Worm (Caenorhabditis elegans): Measurements from ENCODE around the gene F52E10.4.

F52E10.4 gene

ce11 chrX:16299859-16300258 is 7.0 kb upstream of the F52E10.4 start, which contains the start of gene twk-21:
TSS of gene twk-21 (plus strand) at chrX:16299892.
- TF ChIP-seq peb-1 (tag; optimal IDR thresholded peaks at IDR 0.05) (no peak), lin-39 (tag; optimal IDR thresholded peaks at IDR 0.05) (no peak), nhr-6 (tag; optimal IDR thresholded peaks at IDR 0.05) (no peak), unc-55 (GFP tag; optimal IDR thresholded peaks at IDR 0.05) (no peak), gmeb-1 (tag; optimal IDR thresholded peaks at IDR 0.05) (no peak), ztf-1 (GFP tag; conservative IDR thresholded peaks at IDR 0.05) (no peak), mab-5 (tag; optimal IDR thresholded peaks at IDR 0.05) (no peak), snpc-4 (tag; optimal IDR thresholded peaks at IDR 0.05) (no peak), Y55F3AM.14 (GFP tag; optimal IDR thresholded peaks at IDR 0.05) (no peak), sma-9 (GFP tag; optimal IDR thresholded peaks at IDR 0.05) (no peak), sma-9 (tag; optimal IDR thresholded peaks at IDR 0.05) (no peak), mbf-1 (tag; optimal IDR thresholded peaks at IDR 0.05) (no peak), nhr-25 (tag; optimal IDR thresholded peaks at IDR 0.05) (no peak), nhr-10 (tag; optimal IDR thresholded peaks at IDR 0.05) (no peak), nhr-237 (tag; optimal IDR thresholded peaks at IDR 0.05) (no peak), elt-1 (tag; optimal IDR thresholded peaks at IDR 0.05) (no peak), lin-11 (tag; optimal IDR thresholded peaks at IDR 0.05) (no peak), skn-1 (tag; optimal IDR thresholded peaks at IDR 0.05) (no peak)

- TF ChIP-seq fos-1 (tag; optimal IDR thresholded peaks at IDR 0.05) = peak; percentile 3
Observed at ce11 chrX:16299217-16299616, 6.4 kb upstream of the F52E10.4 start.

- TF ChIP-seq egl-27 (tag; optimal IDR thresholded peaks at IDR 0.05) (peak; percentile 35), ztf-11 (tag; optimal IDR thresholded peaks at IDR 0.05) (no peak), nhr-129 (tag; optimal IDR thresholded peaks at IDR 0.05) (peak; percentile 66), fos-1 (tag; optimal IDR thresholded peaks at IDR 0.05) (peak; percentile 34), nhr-21 (tag; optimal IDR thresholded peaks at IDR 0.05) (peak; percentile 14), unc-62 (GFP tag; optimal IDR thresholded peaks at IDR 0.05) (no peak), ztf-4 (tag; optimal IDR thresholded peaks at IDR 0.05) (peak; percentile 15), mdl-1 (tag; optimal IDR thresholded peaks at IDR 0.05) (peak in 1 of 2 experiments; percentile 8), nhr-6 (tag; optimal IDR thresholded peaks at IDR 0.05) (no peak), skn-1 (tag; optimal IDR thresholded peaks at IDR 0.05) (no peak), ZK546.5 (tag; optimal IDR thresholded peaks at IDR 0.05) (no peak), lin-39 (tag; optimal IDR thresholded peaks at IDR 0.05) (no peak), nhr-11 (tag; optimal IDR thresholded peaks at IDR 0.05) (no peak), ztf-1 (GFP tag; conservative IDR thresholded peaks at IDR 0.05) (no peak), dmd-4 (tag; optimal IDR thresholded peaks at IDR 0.05) (no peak), snpc-4 (tag; optimal IDR thresholded peaks at IDR 0.05) (peak; percentile 18), alr-1 (tag; optimal IDR thresholded peaks at IDR 0.05) (no peak), gmeb-1 (tag; optimal IDR thresholded peaks at IDR 0.05) (peak; percentile 51), nhr-25 (tag; optimal IDR thresholded peaks at IDR 0.05) (peak; percentile 16), crh-2 (tag; optimal IDR thresholded peaks at IDR 0.05) (peak; percentile 67), lin-13 (GFP tag; optimal IDR thresholded peaks at IDR 0.05) (peak; percentile 64), lin-11 (tag; optimal IDR thresholded peaks at IDR 0.05) (peak; percentile 26), Y55F3AM.14 (GFP tag; optimal IDR thresholded peaks at IDR 0.05) (no peak), F13H6.1 (tag; optimal IDR thresholded peaks at IDR 0.05) (peak; percentile 57), blmp-1 (tag; optimal IDR thresholded peaks at IDR 0.05; ENCODE audit: insufficient read depth) (no peak), peb-1 (tag; optimal IDR thresholded peaks at IDR 0.05) (no peak), mab-5 (tag; optimal IDR thresholded peaks at IDR 0.05) (peak; percentile 21), C34F6.9 (tag; optimal IDR thresholded peaks at IDR 0.05) (peak; percentile 31), nhr-10 (tag; optimal IDR thresholded peaks at IDR 0.05) (no peak), ceh-82 (tag; optimal IDR thresholded peaks at IDR 0.05) (peak; percentile 14), unc-55 (GFP tag; optimal IDR thresholded peaks at IDR 0.05) (peak; percentile 70), sma-3 (GFP tag; optimal IDR thresholded peaks at IDR 0.05) (peak; percentile 45), nhr-23 (tag; optimal IDR thresholded peaks at IDR 0.05) (no peak), sma-9 (GFP tag; optimal IDR thresholded peaks at IDR 0.05) (peak; percentile 69), sma-9 (tag; optimal IDR thresholded peaks at IDR 0.05) (no peak), elt-1 (tag; optimal IDR thresholded peaks at IDR 0.05) (no peak), lsy-2 (tag; optimal IDR thresholded peaks at IDR 0.05) (peak; percentile 15 to 51)
Observed at ce11 chrX:16298173-16298572, 5.3 kb upstream of the F52E10.4 start.

Data from whole organism, L2 larva.